Fruit fly (Drosophila melanogaster) whole organism, embryonic: ENCODE data around the gene CG11710.

ENCODE experiments used
- CG11504 ChIP-seq: fragments of 200-800 bp; sonication (Bioruptor generic); optimal IDR thresholded peaks from 3 replicates; lab custom pipeline; 2019; ENCODE audit warnings: missing biosample characterization, mild to moderate bottlenecking, missing genetic modification characterization, moderate library complexity
- CG12659 ChIP-seq: fragments of 200-800 bp; sonication (Bioruptor generic); optimal IDR thresholded peaks from 3 replicates; lab custom pipeline; 2017; ENCODE audit warnings: mild to moderate bottlenecking, missing biosample characterization, missing genetic modification reagents, missing genetic modification characterization
- CG13296 ChIP-seq: fragments of 200-800 bp; sonication (Bioruptor generic); optimal IDR thresholded peaks from 3 replicates; lab custom pipeline; 2018; ENCODE audit warnings: missing biosample characterization, mild to moderate bottlenecking, missing genetic modification characterization
- CG13894 ChIP-seq: fragments of 200-800 bp; sonication (Bioruptor generic); optimal IDR thresholded peaks from 3 replicates; lab custom pipeline; 2018; ENCODE audit warnings: missing biosample characterization, mild to moderate bottlenecking, missing genetic modification characterization, moderate library complexity
- CG14860 ChIP-seq: fragments of 200-800 bp; sonication (Bioruptor generic); IDR thresholded peaks from 3 replicates; pipeline ENCODE4 v1.3.6; 2022; ENCODE audit warnings: missing biosample characterization, missing genetic modification characterization; ENCODE audit not compliant: partially characterized antibody
- CG15269 ChIP-seq: fragments of 200-800 bp; sonication (Bioruptor generic); optimal IDR thresholded peaks from 2 replicates; lab custom pipeline; 2018; ENCODE audit warnings: missing biosample characterization, mild to moderate bottlenecking, missing genetic modification characterization, moderate library complexity
- CG17359 ChIP-seq: fragments of 200-800 bp; sonication (Bioruptor generic); optimal IDR thresholded peaks from 3 replicates; lab custom pipeline; 2018; ENCODE audit warnings: missing biosample characterization, mild to moderate bottlenecking, missing genetic modification characterization, moderate library complexity
- CG17361 ChIP-seq: fragments of 200-800 bp; sonication (Bioruptor generic); IDR thresholded peaks from 3 replicates; pipeline ENCODE4 v1.3.6; 2022; ENCODE audit warnings: missing biosample characterization, missing genetic modification characterization
- CG1832 ChIP-seq: fragments of 200-800 bp; sonication (Bioruptor generic); optimal IDR thresholded peaks from 2 replicates; lab custom pipeline; 2017; ENCODE audit warnings: missing biosample characterization, mild to moderate bottlenecking, missing genetic modification characterization, inconsistent platforms
- CG18476 ChIP-seq: fragments of 200-800 bp; sonication (Bioruptor generic); optimal IDR thresholded peaks from 2 replicates; lab custom pipeline; 2016; ENCODE audit warnings: missing biosample characterization, mild to moderate bottlenecking, missing genetic modification characterization
- CG18599 ChIP-seq: fragments of 200-800 bp; sonication (Bioruptor generic); optimal IDR thresholded peaks from 3 replicates; lab custom pipeline; 2017; ENCODE audit warnings: missing biosample characterization, missing genetic modification characterization, mild to moderate bottlenecking, moderate library complexity, missing genetic modification reagents
- CG18619 ChIP-seq: fragments of 200-800 bp; sonication (Bioruptor generic); optimal IDR thresholded peaks from 3 replicates; lab custom pipeline; 2017; ENCODE audit warnings: missing biosample characterization, mild to moderate bottlenecking, missing genetic modification characterization
- CG2120 ChIP-seq: fragments of 200-800 bp; sonication (Bioruptor generic); optimal IDR thresholded peaks from 3 replicates; lab custom pipeline; 2016; ENCODE audit warnings: missing biosample characterization, missing genetic modification characterization
- CG2678 ChIP-seq: fragments of 200-800 bp; sonication (Bioruptor generic); optimal IDR thresholded peaks from 3 replicates; lab custom pipeline; 2019; ENCODE audit warnings: missing biosample characterization, mild to moderate bottlenecking, missing genetic modification characterization, moderate library complexity
- CG4328 ChIP-seq: fragments of 200-800 bp; sonication (Bioruptor generic); optimal IDR thresholded peaks from 3 replicates; lab custom pipeline; 2017; ENCODE audit warnings: missing biosample characterization, missing genetic modification reagents, missing genetic modification characterization
- CG4707 ChIP-seq: fragments of 200-800 bp; sonication (Bioruptor generic); optimal IDR thresholded peaks from 2 replicates; lab custom pipeline; 2018; ENCODE audit warnings: missing biosample characterization, mild to moderate bottlenecking, missing genetic modification characterization, moderate library complexity
- CG6683 ChIP-seq: fragments of 200-800 bp; sonication (Bioruptor generic); optimal IDR thresholded peaks from 2 replicates; lab custom pipeline; 2017; ENCODE audit warnings: missing biosample characterization, mild to moderate bottlenecking, missing genetic modification characterization, missing genetic modification reagents
- CG7357 ChIP-seq: fragments of 200-800 bp; sonication (Bioruptor generic); IDR thresholded peaks from 3 replicates; pipeline ENCODE4 v1.3.6; 2022; ENCODE audit warnings: missing biosample characterization, missing genetic modification characterization
- CG7556 ChIP-seq: fragments of 200-800 bp; sonication (Bioruptor generic); optimal IDR thresholded peaks from 2 replicates; lab custom pipeline; 2017; ENCODE audit warnings: missing biosample characterization, mild to moderate bottlenecking, missing genetic modification characterization
- CG7839 ChIP-seq: fragments of 200-800 bp; sonication (Bioruptor generic); optimal IDR thresholded peaks from 3 replicates; lab custom pipeline; 2018; ENCODE audit warnings: missing biosample characterization, mild to moderate bottlenecking, missing genetic modification characterization, moderate library complexity
- CG9817 ChIP-seq: fragments of 200-800 bp; sonication (Bioruptor generic); optimal IDR thresholded peaks from 2 replicates; lab custom pipeline; 2018; ENCODE audit warnings: missing biosample characterization, mild to moderate bottlenecking, missing genetic modification characterization, moderate library complexity
- CoRest ChIP-seq: fragments of 200-800 bp; sonication (Bioruptor generic); optimal IDR thresholded peaks from 3 replicates; lab custom pipeline; 2018; ENCODE audit warnings: missing biosample characterization, mild to moderate bottlenecking, missing genetic modification characterization, moderate library complexity
- E2f2 ChIP-seq: fragments of 200-800 bp; sonication (Bioruptor generic); IDR thresholded peaks from 2 replicates; pipeline ENCODE4 v1.3.6; 2022; ENCODE audit warnings: missing biosample characterization, missing genetic modification characterization
- Hmr ChIP-seq: fragments of 200-800 bp; sonication (Bioruptor generic); optimal IDR thresholded peaks from 3 replicates; lab custom pipeline; 2017; ENCODE audit warnings: mild to moderate bottlenecking, missing biosample characterization, missing genetic modification reagents, missing genetic modification characterization
- Hr51 ChIP-seq, 2 experiments: fragments of 200-800 bp; sonication (Bioruptor generic); optimal IDR thresholded peaks; 2 replicates in 1 of 2; 3 replicates in 1 of 2; lab custom pipeline; 2016 to 2018; ENCODE audit warnings: missing biosample characterization in 2 of 2, missing genetic modification characterization in 2 of 2, mild to moderate bottlenecking in 1 of 2, moderate library complexity in 1 of 2
- Meics ChIP-seq: fragments of 200-800 bp; sonication (Bioruptor generic); optimal IDR thresholded peaks from 2 replicates; lab custom pipeline; 2017; ENCODE audit warnings: missing biosample characterization, mild to moderate bottlenecking, missing genetic modification characterization
- Oli ChIP-seq: fragments of 200-800 bp; sonication (Bioruptor generic); optimal IDR thresholded peaks from 2 replicates; lab custom pipeline; 2018; ENCODE audit warnings: missing biosample characterization, mild to moderate bottlenecking, missing genetic modification characterization, moderate library complexity
- Usf ChIP-seq: fragments of 200-800 bp; sonication (Bioruptor generic); optimal IDR thresholded peaks from 2 replicates; lab custom pipeline; 2017; ENCODE audit warnings: missing genotype, missing biosample characterization, missing genetic modification characterization
- abd-A ChIP-seq: fragments of 200-800 bp; sonication (Bioruptor generic); optimal IDR thresholded peaks from 3 replicates; lab custom pipeline; 2019; ENCODE audit warnings: missing biosample characterization, mild to moderate bottlenecking, missing genetic modification characterization, moderate library complexity
- bcd ChIP-seq: fragments of 200-800 bp; sonication (Bioruptor generic); optimal IDR thresholded peaks from 2 replicates; lab custom pipeline; 2017; ENCODE audit warnings: missing biosample characterization, mild to moderate bottlenecking, missing genetic modification characterization
- dimm ChIP-seq: fragments of 200-800 bp; sonication (Bioruptor generic); IDR thresholded peaks from 2 replicates; pipeline ENCODE4 v1.3.6; 2022; ENCODE audit warnings: missing biosample characterization, missing genetic modification characterization
- dmrt99B ChIP-seq: fragments of 200-800 bp; sonication (Bioruptor generic); optimal IDR thresholded peaks from 2 replicates; lab custom pipeline; 2018; ENCODE audit warnings: missing biosample characterization, mild to moderate bottlenecking, missing genetic modification characterization, moderate library complexity
- en ChIP-seq: fragments of 200-800 bp; sonication (Bioruptor generic); optimal IDR thresholded peaks from 2 replicates; lab custom pipeline; 2016; ENCODE audit warnings: missing biosample characterization, missing genetic modification characterization
- ewg ChIP-seq: fragments of 200-800 bp; sonication (Bioruptor generic); optimal IDR thresholded peaks from 3 replicates; lab custom pipeline; 2017; ENCODE audit warnings: mild to moderate bottlenecking, missing biosample characterization, missing genetic modification reagents, missing genetic modification characterization
- grau ChIP-seq: fragments of 200-800 bp; optimal IDR thresholded peaks from 3 replicates; lab custom pipeline; 2019; ENCODE audit warnings: missing biosample characterization, mild to moderate bottlenecking, missing genetic modification characterization, moderate library complexity
- hth ChIP-seq: fragments of >200 bp; optimal IDR thresholded peaks from 2 replicates; lab custom pipeline; 2017; ENCODE audit warnings: inconsistent platforms
- ind ChIP-seq: fragments of 200-800 bp; sonication (Bioruptor generic); optimal IDR thresholded peaks from 3 replicates; lab custom pipeline; 2016; ENCODE audit warnings: missing biosample characterization, missing genetic modification characterization
- kni ChIP-seq: fragments of 200-800 bp; sonication (Bioruptor generic); optimal IDR thresholded peaks from 3 replicates; lab custom pipeline; 2017; ENCODE audit warnings: mild to moderate bottlenecking, missing biosample characterization, missing genetic modification reagents, missing genetic modification characterization
- lilli ChIP-seq: fragments of 200-800 bp; sonication (Bioruptor generic); optimal IDR thresholded peaks from 3 replicates; lab custom pipeline; 2016; ENCODE audit warnings: missing biosample characterization, missing genetic modification characterization
- phol ChIP-seq: fragments of 200-800 bp; sonication (Bioruptor generic); optimal IDR thresholded peaks from 3 replicates; lab custom pipeline; 2018; ENCODE audit warnings: missing biosample characterization, mild to moderate bottlenecking, missing genetic modification characterization, moderate library complexity
- scrt ChIP-seq: fragments of 200-800 bp; sonication (Bioruptor generic); optimal IDR thresholded peaks from 2 replicates; lab custom pipeline; 2018; ENCODE audit warnings: missing biosample characterization, mild to moderate bottlenecking, missing genetic modification characterization, moderate library complexity
- sens-2 ChIP-seq: fragments of 200-800 bp; sonication (Bioruptor generic); IDR thresholded peaks from 2 replicates; pipeline ENCODE4 v1.3.6; 2022; ENCODE audit warnings: missing biosample characterization, missing genetic modification characterization
- seq ChIP-seq: fragments of 200-800 bp; sonication (Bioruptor generic); IDR thresholded peaks from 2 replicates; pipeline ENCODE4 v1.3.6; 2022; ENCODE audit warnings: missing biosample characterization, missing genetic modification characterization
- sisA ChIP-seq: fragments of 200-800 bp; sonication (Bioruptor generic); IDR thresholded peaks from 2 replicates; pipeline ENCODE4 v1.3.6; 2022; ENCODE audit warnings: missing biosample characterization, missing genetic modification characterization
- slbo ChIP-seq: fragments of 200-800 bp; sonication (Bioruptor generic); IDR thresholded peaks from 2 replicates; pipeline ENCODE4 v1.3.6; 2022; ENCODE audit warnings: missing biosample characterization, missing genetic modification characterization
- tll ChIP-seq, 2 experiments: fragments of 200-800 bp in 1 of 2; fragments of >200 bp in 1 of 2; sonication (Bioruptor generic) in 1 of 2; optimal IDR thresholded peaks; 2 replicates each; lab custom pipeline; 2017 to 2019; ENCODE audit warnings: missing biosample characterization in 2 of 2, missing genetic modification characterization in 2 of 2, mild to moderate bottlenecking in 1 of 2, moderate library complexity in 1 of 2
- trem ChIP-seq: fragments of 200-800 bp; optimal IDR thresholded peaks from 3 replicates; lab custom pipeline; 2019; ENCODE audit warnings: missing biosample characterization, mild to moderate bottlenecking, missing genetic modification characterization, moderate library complexity
- zfh1 ChIP-seq: fragments of 200-800 bp; sonication (Bioruptor generic); IDR thresholded peaks from 3 replicates; pipeline ENCODE4 v1.3.6; 2022; ENCODE audit warnings: missing biosample characterization, missing genetic modification characterization

Gene CG11710

dm6 chrX:20447865-20448584, 18.6 kb upstream of the CG11710 start (continued):
- TF ChIP-seq CG11504, result peak; percentile 14
- TF ChIP-seq tll (GFP tag; optimal IDR thresholded peaks at IDR 0.05; lab: Kevin White, UChicago), result no peak
- no peak for TF ChIP-seq CG6683 (GFP tag; lab: Kevin White, UChicago)
- TF ChIP-seq lilli (GFP tag; lab: Kevin White, UChicago), result peak; percentile 16
- TF ChIP-seq dmrt99B (tag; lab: Kevin White, UChicago), result peak; percentile 27
- TF ChIP-seq dimm (GFP tag; lab: Robert Waterston, UW), result no peak
- TF ChIP-seq CG12659 (GFP tag; lab: Kevin White, UChicago), result peak; percentile 1
- no peak for TF ChIP-seq CG1832 (GFP tag; lab: Kevin White, UChicago)
- TF ChIP-seq CoRest (tag; lab: Kevin White, UChicago), result peak; percentile 1
- TF ChIP-seq Meics (GFP tag; lab: Kevin White, UChicago), result peak; percentile 48
- TF ChIP-seq bcd (GFP tag; lab: Kevin White, UChicago), result no peak
- no peak for TF ChIP-seq CG9817
- peak in 1 of 2 experiments; percentile 26 for TF ChIP-seq Hr51 (GFP tag; optimal IDR thresholded peaks at IDR 0.05; lab: Kevin White, UChicago)
- no peak for TF ChIP-seq CG18476 (GFP tag; lab: Kevin White, UChicago)
- no peak for TF ChIP-seq trem (tag; lab: Kevin White, UChicago)
- TF ChIP-seq sens-2 (GFP tag; lab: Robert Waterston, UW), result no peak
- peak; percentile 61 for TF ChIP-seq CG18599 (GFP tag; lab: Kevin White, UChicago)
- TF ChIP-seq CG17359, result peak; percentile 3
- no peak for TF ChIP-seq E2f2 (GFP tag; lab: Robert Waterston, UW)
- no peak for TF ChIP-seq en
- peak; percentile 64 for TF ChIP-seq ewg (GFP tag; lab: Kevin White, UChicago)
- TF ChIP-seq zfh1 (GFP tag; lab: Robert Waterston, UW), result no peak
- 0 out of 2 replicates have a peak, but pooled peaks have one; percentile 11 for TF ChIP-seq slbo (GFP tag; lab: Robert Waterston, UW)
- 0 out of 3 replicates have a peak, but pooled peaks have one; percentile 33 for TF ChIP-seq CG17361 (GFP tag; lab: Robert Waterston, UW)
- peak; percentile 17 for TF ChIP-seq CG15269 (tag; lab: Kevin White, UChicago)
- no peak for TF ChIP-seq CG14860 (GFP tag; lab: Robert Waterston, UW)
- TF ChIP-seq CG13894 (tag; lab: Kevin White, UChicago), result peak; percentile 41
- TF ChIP-seq Usf (GFP tag; lab: Kevin White, UChicago), result no peak
- peak; percentile 30 for TF ChIP-seq CG2120 (GFP tag; lab: Kevin White, UChicago)
- peak; percentile 0 for TF ChIP-seq phol (tag; lab: Kevin White, UChicago)
- TF ChIP-seq scrt, result peak; percentile 86
- TF ChIP-seq seq (GFP tag; lab: Robert Waterston, UW), result no peak
- TF ChIP-seq CG13296, result peak; percentile 2
- peak; percentile 36 for TF ChIP-seq Hmr (GFP tag; lab: Kevin White, UChicago)
- no peak for TF ChIP-seq CG7357
- no peak for TF ChIP-seq CG4328
- peak; percentile 31 for TF ChIP-seq grau
- peak; percentile 44 for TF ChIP-seq abd-A (tag; lab: Kevin White, UChicago)
- peak; percentile 57 for TF ChIP-seq CG2678 (tag; lab: Kevin White, UChicago)
- TF ChIP-seq kni (GFP tag; lab: Kevin White, UChicago), result no peak
- no peak for TF ChIP-seq hth
- TF ChIP-seq sisA (GFP tag; lab: Robert Waterston, UW), result no peak
- TF ChIP-seq CG18619 (GFP tag; lab: Kevin White, UChicago), result peak; percentile 30
- TF ChIP-seq Oli (tag; lab: Kevin White, UChicago), result peak; percentile 20
- no peak for TF ChIP-seq CG4707 (GFP tag; lab: Kevin White, UChicago)
- TF ChIP-seq CG7556 (GFP tag; lab: Kevin White, UChicago), result peak; percentile 52
- TF ChIP-seq ind (GFP tag; lab: Kevin White, UChicago), result peak; percentile 7
- TF ChIP-seq CG7839 (tag; lab: Kevin White, UChicago), result peak; percentile 40
